Fruit fly (Drosophila melanogaster) whole organism, pupa: ENCODE results near the gene CG13856.

Source experiments
- CG17806 ChIP-seq: fragments of 200-800 bp; sonication (Bioruptor generic); optimal IDR thresholded peaks from 2 replicates; lab custom pipeline; 2018; ENCODE audit warnings: missing biosample characterization, mild to moderate bottlenecking, missing genetic modification characterization, moderate library complexity
- CG4496 ChIP-seq: fragments of 200-800 bp; sonication (Bioruptor generic); IDR thresholded peaks from 3 replicates; pipeline ENCODE4 v1.3.6; 2022; ENCODE audit warnings: missing biosample characterization, missing genetic modification characterization

dm6 chr3R:22411879-22412587 lies 9.6 kb downstream of the CG13856 start:
- TF ChIP-seq CG4496 (GFP tag; lab: Robert Waterston, UW) = no peak
- no peak for TF ChIP-seq CG17806 (tag; lab: Kevin White, UChicago)
